Worm (Caenorhabditis elegans): ENCODE measurements around the gene ctsa-3.2.

The ctsa-3.2 gene

ce11 chrII:9841985-9842505 lies 32.9 kb upstream of the ctsa-3.2 start, which contains the start of gene rnh-1.2:
TSS of gene rnh-1.2 (minus strand) at chrII:9842035.
- no peak for TF ChIP-seq mel-28 (tag; optimal IDR thresholded peaks at IDR 0.05; ENCODE audit: borderline replicate concordance)
- TF ChIP-seq lsl-1 (GFP tag; optimal IDR thresholded peaks at IDR 0.05) = peak; percentile 87
- peak; percentile 81 for TF ChIP-seq F33H1.4 (GFP tag; IDR thresholded peaks at IDR 0.05)
- peak; percentile 79 for TF ChIP-seq xnd-1 (tag; optimal IDR thresholded peaks at IDR 0.05)
- peak; percentile 96 for TF ChIP-seq madf-6 (GFP tag; IDR thresholded peaks at IDR 0.05)
- peak; percentile 88 for TF ChIP-seq madf-8 (GFP tag; conservative IDR thresholded peaks at IDR 0.05)
- TF ChIP-seq repo-1 (tag; optimal IDR thresholded peaks at IDR 0.05) = no peak

- TF ChIP-seq Y67H2A.10 (GFP tag; conservative IDR thresholded peaks at IDR 0.05) (no peak), atf-7 (tag; optimal IDR thresholded peaks at IDR 0.05) (no peak), nhr-179 (tag; optimal IDR thresholded peaks at IDR 0.05) (no peak), chd-7 (tag; optimal IDR thresholded peaks at IDR 0.05) (no peak), snpc-1.1 (tag; optimal IDR thresholded peaks at IDR 0.05; ENCODE audit: insufficient read depth) (no peak), dox-1 (GFP tag; IDR thresholded peaks at IDR 0.05) (no peak), him-1 (tag; optimal IDR thresholded peaks at IDR 0.05) (no peak), madf-8 (GFP tag; conservative IDR thresholded peaks at IDR 0.05) (no peak), B0019.2 (GFP tag; conservative IDR thresholded peaks at IDR 0.05) (no peak), cebp-2 (GFP tag; IDR thresholded peaks at IDR 0.05) (no peak)
Measured at ce11 chrII:9845239-9845638, 29.7 kb upstream of the ctsa-3.2 start, which contains the start of gene chil-9. TSS of gene chil-9 (minus strand) at chrII:9845339.

ce11 chrII:9849497-9849896 lies 25.5 kb upstream of the ctsa-3.2 start, which contains the start of gene old-2:
TSS of gene old-2 (minus strand) at chrII:9849597.
- TF ChIP-seq lir-1 (GFP tag; conservative IDR thresholded peaks at IDR 0.05) = no peak
- TF ChIP-seq ceh-79 (tag; optimal IDR thresholded peaks at IDR 0.05) = no peak
- TF ChIP-seq dpl-1 (GFP tag; optimal IDR thresholded peaks at IDR 0.05) = no peak
- TF ChIP-seq nhr-179 (tag; optimal IDR thresholded peaks at IDR 0.05) = no peak
- no peak for TF ChIP-seq T26A5.8 (tag; optimal IDR thresholded peaks at IDR 0.05)
- TF ChIP-seq lin-35 (GFP tag; optimal IDR thresholded peaks at IDR 0.05) = no peak
- TF ChIP-seq tlf-1 (GFP tag; optimal IDR thresholded peaks at IDR 0.05) = no peak
- TF ChIP-seq madf-10 (tag; optimal IDR thresholded peaks at IDR 0.05) = no peak
- no peak for TF ChIP-seq bed-1 (GFP tag; IDR thresholded peaks at IDR 0.05)
- TF ChIP-seq B0019.2 (GFP tag; conservative IDR thresholded peaks at IDR 0.05) = no peak
- TF ChIP-seq F37B4.10 (GFP tag; IDR thresholded peaks at IDR 0.05) = no peak
- TF ChIP-seq Y53G8AR.9 (GFP tag; conservative IDR thresholded peaks at IDR 0.05) = no peak
- no peak for TF ChIP-seq dox-1 (GFP tag; IDR thresholded peaks at IDR 0.05)
- TF ChIP-seq pha-4 (tag; optimal IDR thresholded peaks at IDR 0.05) = no peak
- TF ChIP-seq him-1 (tag; optimal IDR thresholded peaks at IDR 0.05) = no peak
- no peak for TF ChIP-seq Y56A3A.18 (GFP tag; IDR thresholded peaks at IDR 0.05)
- TF ChIP-seq rec-8 (tag; optimal IDR thresholded peaks at IDR 0.05) = no peak
- TF ChIP-seq mes-4 (tag; optimal IDR thresholded peaks at IDR 0.05) = no peak

ce11 chrII:9850945-9851344 lies 24.0 kb upstream of the ctsa-3.2 start, which contains the start of gene ZK938.10:
TSS of gene ZK938.10 (minus strand) at chrII:9851045.
- TF ChIP-seq F37B4.10 (GFP tag; IDR thresholded peaks at IDR 0.05) = no peak
- TF ChIP-seq mel-28 (tag; optimal IDR thresholded peaks at IDR 0.05; ENCODE audit: borderline replicate concordance) = no peak
- TF ChIP-seq C17E4.6 (GFP tag; IDR thresholded peaks at IDR 0.05) = no peak
- TF ChIP-seq ztf-18 (tag; optimal IDR thresholded peaks at IDR 0.05) = no peak
- no peak for TF ChIP-seq snpc-1.3 (tag; optimal IDR thresholded peaks at IDR 0.05; ENCODE audit: insufficient read depth)
- TF ChIP-seq ets-4 (GFP tag; optimal IDR thresholded peaks at IDR 0.05) = no peak
- TF ChIP-seq dox-1 (GFP tag; IDR thresholded peaks at IDR 0.05) = no peak

Data from whole organism, young adult.